Fruit fly (Drosophila melanogaster): ENCODE results near the gene hdm.
A peak's percentile ranks its signal among the peaks of the same experiment; 100 is the strongest.

The hdm gene

DNA sequence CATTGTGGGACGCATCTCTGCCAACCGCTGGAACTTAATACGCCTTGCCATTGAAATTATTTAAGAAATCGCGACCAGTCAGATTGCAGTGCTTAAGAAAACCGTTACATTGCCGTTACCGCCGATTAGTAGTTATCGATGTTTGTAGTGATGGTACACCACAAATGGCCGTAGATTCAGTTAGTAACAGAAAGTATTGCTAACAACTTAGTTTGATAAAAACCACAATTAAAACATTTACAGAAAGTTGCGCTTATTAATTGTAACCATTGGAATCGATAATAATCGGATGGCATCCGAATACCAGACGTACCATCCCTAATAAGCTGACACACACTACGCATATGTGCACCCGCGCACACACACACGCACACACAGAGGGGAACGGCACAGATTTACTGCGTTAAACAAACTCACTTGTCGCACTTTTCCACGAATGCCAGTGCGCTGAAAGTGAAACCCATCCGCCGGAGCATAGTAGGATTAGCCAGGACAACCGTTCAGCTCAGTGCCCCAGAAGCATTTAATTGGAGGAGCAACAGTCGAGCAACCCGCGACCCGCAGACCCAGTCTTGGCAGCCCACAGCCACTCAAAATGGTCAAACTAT, at the start of gene hdm, which contains the start of gene Ykt6:
hdm (minus strand) TSS at position 51 of the 608 bp plus-strand sequence.
Ykt6 (plus strand) TSS at position 329 of the 608 bp plus-strand sequence.
- TF ChIP-seq CTCF (optimal IDR thresholded peaks at IDR 0.05): peak in 1 of 2 experiments; percentile 2
- no peak for TF ChIP-seq CG8478 (optimal IDR thresholded peaks at IDR 0.05)

- no peak for TF ChIP-seq CG8478 (optimal IDR thresholded peaks at IDR 0.05)
- no peak for TF ChIP-seq CTCF (optimal IDR thresholded peaks at IDR 0.05)
Observed at dm6 chrX:7969188-7969829, 49.4 kb upstream of the hdm start.

DNA sequence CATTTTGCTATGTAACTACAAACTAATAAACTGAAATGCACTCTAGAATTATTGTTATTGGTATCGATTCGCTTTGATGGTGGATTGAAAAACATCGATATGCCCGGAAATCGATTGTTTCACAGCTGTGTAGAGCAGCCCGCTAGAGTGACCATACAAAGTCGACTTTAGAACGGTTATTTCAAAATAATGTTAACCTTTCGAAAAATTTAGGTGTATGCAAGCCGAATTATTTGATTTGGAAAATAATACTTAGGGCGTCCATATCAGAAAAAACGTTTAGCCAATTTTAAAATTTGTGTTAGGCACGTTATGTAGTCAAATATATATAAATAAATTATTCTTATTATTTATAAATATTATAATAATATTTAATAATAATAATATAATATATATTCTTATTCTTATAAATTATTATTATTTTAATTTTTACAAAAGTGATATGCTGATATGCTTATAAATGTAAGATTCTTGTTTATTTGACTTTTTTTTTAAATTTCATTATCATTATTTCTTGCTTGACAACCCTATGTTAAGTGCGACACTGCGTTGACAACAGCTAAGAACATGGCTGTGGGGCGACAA, 48.4 kb upstream of the hdm start, which contains the start of gene sws:
sws (minus strand) TSS at position 22 of the 585 bp plus-strand sequence.
- TF ChIP-seq CTCF (optimal IDR thresholded peaks at IDR 0.05) (no peak), CG8478 (optimal IDR thresholded peaks at IDR 0.05) (no peak)

DNA sequence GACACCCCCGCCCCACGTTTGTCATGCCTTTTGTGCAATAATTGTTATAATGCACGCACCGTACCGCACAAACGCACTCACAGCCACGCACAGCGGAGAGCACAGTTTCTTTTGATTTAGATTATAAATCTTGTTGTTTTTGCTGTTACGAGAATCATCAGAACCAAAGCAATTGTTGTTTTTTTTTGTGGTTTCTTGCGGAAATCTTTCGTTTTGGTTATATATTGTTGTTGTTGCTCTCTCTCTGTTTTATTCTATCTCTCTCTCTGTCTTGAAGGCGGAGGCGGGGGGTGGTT, 47.9 kb upstream of the hdm start:
- no peak for TF ChIP-seq CG8478 (optimal IDR thresholded peaks at IDR 0.05)

DNA sequence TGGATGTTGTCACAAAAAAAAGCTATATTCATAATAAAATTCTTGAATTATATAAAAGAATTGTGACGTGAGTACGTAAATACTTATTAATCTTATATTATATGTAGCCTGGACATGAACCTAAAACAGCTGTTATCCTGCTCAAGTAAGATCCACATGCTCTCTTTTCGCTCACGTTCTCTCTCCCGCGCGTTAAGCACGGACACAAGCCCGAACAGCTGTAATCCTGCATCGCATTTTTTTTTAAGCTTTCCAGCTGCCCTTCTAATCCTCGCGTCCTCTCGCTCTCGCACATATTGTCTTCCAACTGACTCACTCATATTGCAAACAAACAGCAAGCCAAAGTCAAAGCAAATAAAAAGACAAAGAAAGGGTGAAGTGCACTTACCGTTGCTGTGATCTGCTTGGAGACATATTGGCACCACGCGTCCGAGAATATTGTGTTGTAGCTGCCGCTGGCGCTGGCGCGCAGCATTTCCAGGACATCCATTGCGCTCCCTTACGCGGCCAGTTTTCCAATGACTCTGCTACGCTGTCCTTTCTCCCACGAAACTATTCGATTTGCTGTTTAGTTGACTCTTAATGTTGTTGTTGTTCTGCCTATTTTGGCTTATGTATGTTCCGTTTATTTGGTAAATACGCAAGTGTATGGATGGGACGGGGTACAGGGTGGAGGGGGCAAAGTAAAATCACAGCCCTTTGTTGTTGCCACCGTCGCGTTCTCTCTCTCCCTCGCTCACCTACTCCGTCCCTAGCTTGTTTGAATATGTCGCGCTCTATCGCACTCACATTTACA, 47.3 kb upstream of the hdm start:
- TF ChIP-seq CTCF (optimal IDR thresholded peaks at IDR 0.05) (no peak), CG8478 (optimal IDR thresholded peaks at IDR 0.05) (no peak)

DNA sequence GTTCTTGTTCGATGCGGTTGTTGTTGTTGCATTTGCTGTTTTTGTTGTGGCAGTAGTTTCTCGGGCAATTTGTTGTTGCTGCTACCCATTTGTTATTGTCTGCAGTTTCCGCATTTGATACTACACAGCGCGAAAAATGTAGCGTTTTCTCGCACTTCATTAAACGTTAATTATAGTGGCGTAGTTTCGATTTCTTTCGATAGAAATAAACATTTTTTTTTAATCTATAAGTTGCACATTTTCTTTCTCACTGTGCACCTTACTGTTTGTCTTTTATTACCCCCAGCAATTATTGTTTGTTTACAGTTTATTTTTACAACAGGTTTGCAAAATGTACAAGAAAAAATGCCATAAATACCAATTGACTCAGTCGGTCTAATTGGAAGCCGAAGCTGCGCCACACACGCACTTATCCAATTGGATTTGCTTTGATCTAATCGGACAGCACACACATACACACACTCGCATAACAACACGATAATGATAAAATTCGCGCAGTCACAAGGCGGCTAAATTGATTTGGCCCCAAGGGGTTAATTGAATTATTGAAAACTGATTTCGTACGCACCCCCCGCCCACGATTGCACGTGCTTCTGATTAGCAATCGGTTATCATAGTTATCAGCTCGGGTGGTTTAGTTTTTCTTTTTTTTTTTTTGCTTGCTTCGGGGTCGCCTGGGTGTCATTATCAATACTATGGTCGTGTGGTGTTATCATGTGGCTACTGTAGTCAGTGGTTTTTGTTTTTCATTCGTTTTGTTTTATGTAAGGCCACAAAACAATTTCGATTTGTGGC, 46.0 kb upstream of the hdm start:
- no peak for TF ChIP-seq CTCF (optimal IDR thresholded peaks at IDR 0.05)
- TF ChIP-seq CG8478 (optimal IDR thresholded peaks at IDR 0.05): no peak

DNA sequence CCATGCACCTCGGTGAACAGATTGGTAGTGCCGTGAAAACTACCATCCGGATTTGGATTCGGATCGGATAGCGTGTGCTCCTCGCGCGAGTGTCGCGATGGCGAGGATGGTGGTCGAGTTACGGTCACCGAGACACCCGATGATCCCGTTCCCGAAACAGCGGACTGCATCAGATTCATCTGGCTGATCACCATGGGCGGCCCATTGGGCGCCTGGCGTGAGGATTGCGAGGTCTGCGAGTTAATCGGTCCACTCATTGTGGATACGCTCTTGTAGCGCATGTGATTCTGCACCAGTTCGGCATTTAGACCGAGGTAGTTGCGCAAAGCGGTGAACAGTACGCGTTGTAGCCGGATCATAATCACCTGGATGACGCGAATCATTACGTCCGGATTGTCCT, 43.8 kb upstream of the hdm start, which contains the start of gene sn:
sn (plus strand) TSS at position 301 of the 400 bp plus-strand sequence.
- TF ChIP-seq CG8478 (optimal IDR thresholded peaks at IDR 0.05) (no peak), CTCF (optimal IDR thresholded peaks at IDR 0.05) (no peak)

DNA sequence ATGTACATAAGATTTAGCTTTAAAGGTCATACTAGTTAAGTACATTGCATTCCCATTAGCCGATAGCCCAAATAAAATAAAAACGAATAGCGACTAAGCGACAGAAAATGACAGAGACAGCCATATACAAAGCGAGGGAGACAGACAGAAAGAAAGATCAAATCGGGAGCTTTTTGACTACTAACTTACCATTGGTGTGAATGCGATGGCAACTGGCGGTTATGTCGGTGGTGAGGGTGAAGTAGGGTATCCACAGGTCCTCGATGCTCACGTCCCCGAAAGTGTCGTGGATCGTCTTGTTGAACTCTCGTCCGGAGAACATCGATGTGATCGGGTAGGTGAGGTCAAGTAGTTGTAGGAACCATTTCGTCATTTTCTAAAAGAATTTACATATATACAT, 41.1 kb upstream of the hdm start:
- TF ChIP-seq CTCF (optimal IDR thresholded peaks at IDR 0.05): no peak

DNA sequence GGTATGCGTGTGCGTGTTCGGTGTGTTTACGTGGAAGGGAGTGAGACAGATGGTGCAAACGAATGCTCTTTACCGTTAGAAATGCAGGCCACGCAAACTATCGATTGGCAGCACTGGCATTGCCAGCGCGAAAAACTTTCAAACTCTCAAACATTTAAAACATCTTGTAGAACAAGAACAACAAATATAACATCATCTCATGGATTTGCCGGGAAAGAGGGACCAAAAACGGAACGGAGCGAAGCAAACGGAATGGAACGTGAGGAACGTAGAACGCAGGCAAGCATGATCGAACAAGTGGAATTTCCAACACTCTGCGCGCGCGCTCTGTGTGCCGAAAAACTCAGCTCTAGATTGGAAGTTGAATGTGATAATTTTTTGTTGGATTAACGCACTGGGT, 39.6 kb upstream of the hdm start:
- TF ChIP-seq CG8478 (optimal IDR thresholded peaks at IDR 0.05) (no peak), CTCF (optimal IDR thresholded peaks at IDR 0.05) (no peak)

- TF ChIP-seq CTCF (optimal IDR thresholded peaks at IDR 0.05): no peak
- no peak for TF ChIP-seq CG8478 (optimal IDR thresholded peaks at IDR 0.05)
Observed at dm6 chrX:7959025-7959424, 39.1 kb upstream of the hdm start.

dm6 chrX:7955890-7956289, 36.0 kb upstream of the hdm start, which contains the start of the genes CG15332 and CG15330:
TSS of gene CG15332 (minus strand) at chrX:7955990.
TSS of gene CG15330 (plus strand) at chrX:7956064.
- no peak for TF ChIP-seq CTCF (optimal IDR thresholded peaks at IDR 0.05)

- TF ChIP-seq CTCF (optimal IDR thresholded peaks at IDR 0.05) (no peak), CG8478 (optimal IDR thresholded peaks at IDR 0.05) (no peak)
Observed at dm6 chrX:7946858-7947313, 27.0 kb upstream of the hdm start, which contains the start of gene orion. TSS of gene orion (minus strand) at chrX:7946908.

- TF ChIP-seq CG8478 (optimal IDR thresholded peaks at IDR 0.05) (no peak), CTCF (optimal IDR thresholded peaks at IDR 0.05) (no peak)
Observed at dm6 chrX:7944772-7945722, 25.1 kb upstream of the hdm start.

All from S2 (cell line).